Fruit fly (Drosophila melanogaster) whole organism, larva: Measurements from ENCODE around the gene CG8028.

Source experiments
- noc ChIP-seq: fragments of 200-800 bp; sonication (Bioruptor generic); optimal IDR thresholded peaks from 3 replicates; lab custom pipeline; 2019; ENCODE audit warnings: missing biosample characterization, mild to moderate bottlenecking, missing genetic modification characterization, moderate library complexity

CG8028 gene

dm6 chrX:19309648-19310047 is 29.5 kb upstream of the CG8028 start:
- no peak for TF ChIP-seq noc

dm6 chrX:19307810-19308456 is 27.8 kb upstream of the CG8028 start, which contains the start of gene CG8051:
Gene CG8051 (minus strand): TSS chrX:19307925.
- peak; percentile 67 for TF ChIP-seq noc

DNA sequence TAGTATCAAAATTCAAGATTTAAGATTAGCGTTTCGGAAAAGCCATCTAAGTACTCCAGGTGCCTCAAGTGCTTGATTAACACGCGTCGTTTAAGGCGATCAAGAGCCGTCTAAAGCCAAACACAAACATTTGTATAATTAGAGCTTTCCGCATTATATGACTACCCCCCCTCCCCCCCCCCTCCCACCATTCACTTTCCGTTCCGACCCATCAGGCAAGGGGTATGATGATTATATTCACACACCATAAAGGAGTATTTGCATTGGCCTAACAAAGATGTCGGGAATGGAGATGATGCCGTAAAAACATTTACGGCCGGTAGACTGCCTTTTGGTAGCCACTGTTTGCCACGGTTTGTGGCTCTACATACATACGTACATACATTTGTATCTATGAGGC is 26.4 kb upstream of the CG8028 start:
- TF ChIP-seq noc = peak; percentile 52

DNA sequence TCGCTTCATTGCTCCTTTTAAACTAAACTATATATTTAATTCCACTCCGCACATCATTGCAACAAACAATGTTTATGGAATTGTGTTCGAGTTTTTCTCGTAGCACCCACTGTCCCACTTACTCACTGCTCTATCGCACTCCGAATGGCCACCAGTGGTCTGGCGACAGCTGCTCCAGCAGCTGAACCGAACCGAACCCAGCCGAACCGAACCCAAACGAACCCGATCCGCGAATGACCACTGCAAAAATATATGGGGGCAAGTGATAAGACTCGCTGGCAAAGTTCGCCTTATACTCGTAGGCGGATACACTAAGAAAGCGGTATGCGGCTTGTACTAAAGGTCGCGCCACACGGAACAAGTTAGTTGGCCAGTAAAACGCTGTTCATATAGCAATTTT is 25.0 kb upstream of the CG8028 start:
- no peak for TF ChIP-seq noc

dm6 chrX:19299367-19299766 is 19.2 kb upstream of the CG8028 start:
- TF ChIP-seq noc = no peak

- TF ChIP-seq noc = no peak
These were observed 18.6 kb upstream of the CG8028 start for dm6 chrX:19298785-19299114.

DNA sequence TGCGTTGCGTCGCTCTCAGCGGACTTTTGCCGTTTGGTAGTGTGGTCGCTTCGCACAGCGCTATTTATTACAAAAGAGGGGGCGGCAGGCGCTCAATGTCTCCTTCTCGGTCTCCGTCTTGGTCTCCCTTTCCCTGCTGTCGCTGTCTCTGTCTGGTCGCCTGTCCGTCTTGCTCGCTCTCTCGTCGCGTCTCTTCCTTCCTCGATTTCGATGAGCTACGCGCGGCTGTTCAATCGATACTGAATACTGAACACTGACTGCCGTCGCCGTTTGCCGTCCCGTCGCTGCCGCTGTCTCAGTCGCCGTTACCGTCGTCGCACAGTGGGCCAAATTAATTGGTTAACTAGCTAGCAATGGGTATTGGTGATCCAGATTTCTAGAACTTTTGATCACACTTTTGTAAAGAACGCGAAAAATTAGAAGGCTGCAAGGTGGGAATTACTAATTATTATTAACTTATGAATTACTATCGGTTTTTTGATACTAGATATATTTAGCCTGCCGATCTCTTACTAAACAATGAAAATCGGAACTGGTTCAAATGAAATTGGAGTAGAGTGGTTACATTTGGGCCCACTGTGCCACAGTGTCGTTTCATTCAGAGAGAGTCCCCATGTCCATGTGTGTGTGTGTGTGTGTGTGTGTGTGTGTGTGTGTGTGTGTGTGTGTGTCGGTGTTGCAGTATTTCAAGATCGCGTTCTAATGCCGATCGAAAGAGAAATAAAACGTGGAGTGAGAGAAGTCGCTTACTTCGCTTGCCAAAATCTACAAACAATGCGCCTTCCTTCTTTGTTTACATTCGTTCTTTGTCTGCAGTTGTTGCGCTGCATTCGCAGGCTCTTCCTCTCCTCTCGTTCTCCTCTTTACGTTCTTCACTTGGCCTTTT is 18.0 kb upstream of the CG8028 start, which contains the start of gene CG8034:
Gene CG8034 (minus strand): TSS at position 264 of the 886 bp plus-strand sequence.
- peak; percentile 97 for TF ChIP-seq noc

DNA sequence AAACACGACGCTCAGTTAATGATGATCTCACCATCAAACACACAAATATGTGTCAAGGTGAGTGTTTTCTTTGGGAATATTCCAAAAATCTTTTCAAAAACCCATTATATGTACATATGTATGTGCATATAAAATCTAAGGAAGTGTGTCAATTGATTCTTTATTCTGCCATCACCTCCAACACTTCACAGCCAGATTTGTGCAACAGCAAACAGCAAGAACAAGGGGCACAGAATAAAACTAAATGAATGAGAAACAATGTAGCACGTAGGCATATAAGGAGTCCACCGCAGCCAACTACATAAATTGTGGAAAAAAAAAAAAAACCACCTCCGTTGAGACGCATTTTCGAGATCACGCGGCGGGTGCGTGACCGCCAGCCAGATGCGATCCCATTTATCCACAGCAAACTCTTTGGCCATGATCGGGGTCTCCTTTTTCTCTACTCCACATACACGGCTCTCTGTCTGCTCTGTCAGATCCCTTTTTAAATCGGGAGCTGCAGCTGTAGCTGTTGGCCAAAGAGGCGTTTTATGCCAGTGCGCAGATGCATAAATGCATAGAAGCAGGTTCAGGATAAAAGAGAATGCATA is 15.8 kb upstream of the CG8028 start:
- no peak for TF ChIP-seq noc

DNA sequence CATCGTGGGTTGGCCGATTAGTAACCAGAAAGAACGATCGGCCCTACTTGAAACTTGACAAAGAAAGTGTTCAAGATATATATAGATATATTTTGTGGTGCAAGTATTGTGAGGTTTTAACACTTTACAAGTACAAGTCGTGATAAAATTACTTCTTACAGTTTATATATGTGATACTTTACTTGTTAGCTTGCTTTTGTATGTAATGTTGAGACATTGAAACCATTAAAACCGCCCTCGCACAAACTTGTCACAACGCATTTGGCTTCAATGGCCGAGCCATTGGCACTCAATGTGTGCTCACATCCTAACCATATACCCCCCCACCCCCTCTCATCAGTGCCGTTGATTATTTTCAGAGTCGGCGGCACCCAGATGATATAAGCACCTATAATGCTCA is 14.8 kb upstream of the CG8028 start:
- TF ChIP-seq noc = no peak

DNA sequence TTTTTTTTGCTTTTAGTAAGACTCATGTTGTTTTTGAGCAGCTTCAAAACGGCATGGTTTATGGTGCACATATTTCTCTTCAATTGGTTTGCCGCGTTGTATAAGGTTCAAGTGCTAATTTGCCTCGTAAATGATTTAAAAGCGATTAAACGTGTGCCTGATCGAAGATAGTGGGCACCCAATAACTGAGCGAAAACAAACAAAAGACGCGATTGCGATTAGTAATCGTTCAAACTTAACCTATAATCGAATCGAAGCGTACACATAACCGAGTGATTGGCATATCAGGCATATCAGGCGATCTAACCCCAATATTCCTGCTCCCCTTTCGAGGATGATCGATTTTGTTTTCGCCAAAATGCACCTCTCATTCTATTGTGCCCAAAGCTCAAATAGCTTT is 13.9 kb upstream of the CG8028 start:
- peak; percentile 29 for TF ChIP-seq noc

DNA sequence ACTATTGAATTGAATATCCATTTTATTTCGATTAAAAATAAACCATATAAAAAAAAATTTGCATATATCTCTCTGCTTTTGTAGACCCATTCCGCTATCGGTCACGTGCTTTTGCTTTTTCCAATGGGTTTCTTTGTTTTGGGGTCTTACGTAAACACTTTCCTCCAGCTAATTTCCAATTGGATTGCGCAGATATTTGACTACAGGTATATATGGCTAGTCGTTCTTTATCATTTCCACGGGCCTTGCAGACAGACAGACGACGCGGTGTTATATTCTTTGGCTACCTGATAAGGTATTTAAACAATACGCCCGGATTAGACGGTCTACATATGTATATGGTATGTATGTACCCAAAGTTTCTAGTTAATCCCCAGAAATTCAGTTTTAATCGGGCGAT is 13.2 kb upstream of the CG8028 start:
- TF ChIP-seq noc = no peak

- peak; percentile 76 for TF ChIP-seq noc
These were observed 11.8 kb upstream of the CG8028 start for dm6 chrX:19291780-19292605.

- TF ChIP-seq noc = peak; percentile 62
These were observed 9.3 kb upstream of the CG8028 start for dm6 chrX:19289318-19289970.

dm6 chrX:19287784-19288183 is 7.6 kb upstream of the CG8028 start:
- TF ChIP-seq noc = no peak

DNA sequence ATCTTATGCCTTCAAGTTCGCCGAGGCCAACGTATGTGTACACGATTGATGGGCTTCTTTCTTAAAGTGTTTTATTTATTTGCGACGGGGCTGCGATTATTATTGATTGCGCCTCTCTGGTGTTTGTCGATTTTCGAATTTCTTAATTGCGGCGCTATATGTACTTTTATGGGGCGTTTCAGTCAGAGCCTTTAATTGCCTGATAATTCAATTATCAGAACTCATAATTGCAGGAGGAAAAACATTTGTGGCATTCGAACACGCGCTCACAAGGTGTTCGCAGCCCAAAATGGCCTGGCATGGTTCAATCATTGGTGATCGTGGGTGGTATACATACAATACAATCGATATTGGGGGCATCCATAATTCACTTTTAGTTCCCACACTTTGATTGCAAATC is 6.1 kb upstream of the CG8028 start:
- TF ChIP-seq noc = peak; percentile 3

DNA sequence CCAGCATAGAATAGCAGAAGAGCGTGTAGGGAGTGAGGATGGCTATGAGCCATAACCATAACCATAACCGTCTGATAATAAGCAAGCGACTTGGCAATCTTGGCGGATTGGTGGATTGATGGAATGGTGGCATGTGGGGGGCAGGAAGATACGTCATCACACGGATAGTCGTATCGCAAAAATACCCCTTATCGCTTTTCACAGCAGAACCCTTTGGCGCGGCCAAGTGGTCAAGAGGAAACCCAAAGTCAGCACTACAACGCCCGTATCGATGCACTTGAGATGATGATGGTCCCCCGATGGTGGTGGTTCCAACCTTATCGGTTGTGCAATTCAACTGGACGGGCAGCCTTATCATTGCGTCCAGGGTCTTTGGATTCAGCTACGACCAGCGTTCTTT is 5.3 kb upstream of the CG8028 start:
- peak; percentile 4 for TF ChIP-seq noc
